Fruit fly (Drosophila melanogaster) whole organism, embryonic: Measurements from ENCODE around the gene CG32040.

ENCODE experiments used
- CG13624 ChIP-seq: fragments of 200-800 bp; sonication (Bioruptor generic); optimal IDR thresholded peaks from 2 replicates; lab custom pipeline; 2016; ENCODE audit warnings: missing biosample characterization, missing genetic modification characterization
- CG13775 ChIP-seq: fragments of 200-800 bp; sonication (Bioruptor generic); optimal IDR thresholded peaks from 3 replicates; lab custom pipeline; 2017; ENCODE audit warnings: missing biosample characterization, mild to moderate bottlenecking, missing genetic modification characterization
- CG1602 ChIP-seq: fragments of 200-800 bp; sonication (Bioruptor generic); optimal IDR thresholded peaks from 3 replicates; lab custom pipeline; 2016; ENCODE audit warnings: missing biosample characterization, missing genetic modification characterization
- CG16779 ChIP-seq: fragments of 200-800 bp; sonication (Bioruptor generic); IDR thresholded peaks from 2 replicates; pipeline ENCODE4 v1.3.6; 2022; ENCODE audit warnings: missing biosample characterization, missing genetic modification characterization
- Nf-YB ChIP-seq: fragments of 200-800 bp; sonication (Bioruptor generic); optimal IDR thresholded peaks from 3 replicates; lab custom pipeline; 2019; ENCODE audit warnings: missing biosample characterization, mild to moderate bottlenecking, missing genetic modification characterization, moderate library complexity
- bigmax ChIP-seq: fragments of 200-800 bp; sonication (Bioruptor generic); optimal IDR thresholded peaks from 2 replicates; lab custom pipeline; 2018; ENCODE audit warnings: missing biosample characterization, mild to moderate bottlenecking, missing genetic modification characterization
- dysf ChIP-seq: fragments of 200-800 bp; sonication (Bioruptor generic); IDR thresholded peaks from 3 replicates; pipeline ENCODE4 v1.3.6; 2022; ENCODE audit warnings: missing biosample characterization, missing genetic modification characterization
- gce ChIP-seq: fragments of 200-800 bp; sonication (Bioruptor generic); IDR thresholded peaks from 3 replicates; pipeline ENCODE4 v1.3.6; 2022; ENCODE audit warnings: missing biosample characterization, missing genetic modification characterization
- wdn ChIP-seq: fragments of 200-800 bp; sonication (Bioruptor generic); IDR thresholded peaks from 2 replicates; pipeline ENCODE4 v1.3.6; 2022; ENCODE audit warnings: missing biosample characterization, missing genetic modification characterization

DNA sequence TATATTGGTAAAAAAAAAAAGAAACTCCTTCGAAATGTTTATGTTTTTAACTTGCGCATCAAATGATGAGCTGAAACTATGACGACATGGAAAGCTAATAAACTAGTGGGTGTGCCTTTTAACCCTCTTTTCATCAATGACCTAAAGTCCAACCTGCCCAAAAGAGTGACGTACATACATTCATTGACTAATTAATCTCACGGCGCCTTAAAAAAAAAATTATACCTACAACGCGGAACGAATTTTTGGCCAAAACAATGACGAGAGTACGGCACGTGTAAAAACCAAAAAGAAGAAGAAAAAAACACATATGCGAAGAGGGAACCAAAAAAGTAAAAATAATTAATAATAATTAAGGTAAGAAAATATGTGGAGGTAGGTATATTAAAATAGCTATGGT, 15.3 kb upstream of the CG32040 start, which contains the start of gene PGRP-LC:
- TF ChIP-seq gce (no peak), dysf (GFP tag; lab: Robert Waterston, UW) (no peak), bigmax (no peak), CG16779 (GFP tag; lab: Robert Waterston, UW) (no peak), CG13624 (no peak), wdn (no peak), Nf-YB (GFP tag; lab: Kevin White, UChicago) (no peak), CG1602 (GFP tag; lab: Kevin White, UChicago) (no peak), CG13775 (GFP tag; lab: Kevin White, UChicago) (no peak)
